Fruit fly (Drosophila melanogaster): ENCODE measurements around the gene bab2.

DNA sequence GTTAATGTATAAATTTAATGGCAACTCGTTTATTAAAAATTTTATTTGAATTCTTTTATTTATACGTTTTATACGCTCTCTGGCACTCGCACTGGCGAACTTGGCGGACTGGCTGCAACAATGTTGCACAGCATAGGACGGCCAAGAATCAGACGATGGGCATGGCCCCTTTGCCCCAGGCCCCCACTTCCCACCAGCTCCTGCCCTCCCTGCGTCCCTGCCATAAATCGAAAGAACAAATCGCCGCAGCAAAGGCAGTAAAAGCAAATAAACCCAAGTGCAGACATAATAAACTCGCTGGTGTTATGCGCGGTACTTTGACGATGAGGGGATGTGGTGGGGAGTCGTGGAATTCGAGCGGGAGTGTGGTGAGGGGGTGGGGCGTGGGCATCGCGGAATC, 58.6 kb downstream of the bab2 start:
- TF ChIP-seq Pif1B (GFP tag; optimal IDR thresholded peaks at IDR 0.05) (no peak), CG13204 (GFP tag; optimal IDR thresholded peaks at IDR 0.05) (peak; percentile 31), rn (GFP tag; IDR thresholded peaks at IDR 0.05) (no peak)

All from whole organism, pupa.